Fruit fly (Drosophila melanogaster): ENCODE data around the gene Cp16.

- TF ChIP-seq CG8478 (optimal IDR thresholded peaks at IDR 0.05) (no peak), CTCF (optimal IDR thresholded peaks at IDR 0.05) (no peak)
Measured at dm6 chr3L:8763794-8764193, 32.0 kb downstream of the Cp16 start.
